Worm (Caenorhabditis elegans): ENCODE measurements around the gene ints-7.

DNA sequence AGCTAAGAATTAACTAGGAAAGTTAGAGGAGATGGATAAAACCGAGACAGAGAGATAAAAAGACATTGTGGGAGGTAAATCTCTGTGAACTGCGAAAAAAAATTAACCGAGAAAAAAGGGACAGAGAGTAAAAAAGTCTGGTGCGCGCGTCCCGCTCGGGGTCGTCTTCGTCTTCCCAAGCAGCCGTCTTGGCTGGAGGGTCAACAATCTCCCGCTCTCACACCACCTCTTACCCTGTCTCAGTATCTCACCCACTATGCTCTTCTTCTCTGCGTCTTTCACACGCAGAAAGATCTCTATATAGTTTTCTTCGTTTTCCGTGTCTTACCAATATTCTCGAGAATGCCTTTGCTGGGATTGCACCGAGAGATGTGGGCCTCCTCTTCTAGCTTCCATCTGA is 50.0 kb downstream of the ints-7 start:
- TF ChIP-seq elt-1 (tag; optimal IDR thresholded peaks at IDR 0.05; ENCODE audit: borderline replicate concordance, insufficient read depth) (no peak), sem-2 (GFP tag; optimal IDR thresholded peaks at IDR 0.05) (no peak), sptf-1 (tag; optimal IDR thresholded peaks at IDR 0.05) (no peak), snpc-4 (tag; optimal IDR thresholded peaks at IDR 0.05) (no peak), lin-13 (tag; optimal IDR thresholded peaks at IDR 0.05) (no peak), blmp-1 (tag; optimal IDR thresholded peaks at IDR 0.05) (no peak), nhr-28 (tag; optimal IDR thresholded peaks at IDR 0.05) (no peak), elt-3 (tag; optimal IDR thresholded peaks at IDR 0.05) (no peak), lsy-2 (tag; optimal IDR thresholded peaks at IDR 0.05) (peak; percentile 3), unc-62 (GFP tag; optimal IDR thresholded peaks at IDR 0.05) (no peak), ces-1 (GFP tag; optimal IDR thresholded peaks at IDR 0.05) (no peak), mep-1 (tag; optimal IDR thresholded peaks at IDR 0.05) (peak; percentile 44), bed-3 (GFP tag; optimal IDR thresholded peaks at IDR 0.05) (no peak), nhr-237 (tag; optimal IDR thresholded peaks at IDR 0.05) (peak; percentile 12)
